Fruit fly (Drosophila melanogaster) whole organism: ENCODE results near the gene Lcp65Ag1.

Experiments used
- CG8478 ChIP-seq: fragments of >200 bp; optimal IDR thresholded peaks from 2 replicates; lab custom pipeline; 2018; ENCODE audit warnings: inconsistent platforms
- Dll ChIP-seq: fragments of >200 bp; optimal IDR thresholded peaks from 2 replicates; lab custom pipeline; 2017
- EcR ChIP-seq, 2 experiments: fragments of >200 bp; optimal IDR thresholded peaks; 2 replicates each; lab custom pipeline; 2017; ENCODE audit warnings: missing biosample characterization in 2 of 2, missing genetic modification characterization in 2 of 2, missing genetic modification reagents in 2 of 2
- pan ChIP-seq: fragments of >200 bp; optimal IDR thresholded peaks from 2 replicates; lab custom pipeline; 2017
- psq ChIP-seq: fragments of >200 bp; optimal IDR thresholded peaks from 2 replicates; lab custom pipeline; 2017
- usp ChIP-seq: fragments of >200 bp; optimal IDR thresholded peaks from 2 replicates; lab custom pipeline; 2017; ENCODE audit warnings: missing biosample characterization, missing genetic modification characterization, mixed read lengths

DNA sequence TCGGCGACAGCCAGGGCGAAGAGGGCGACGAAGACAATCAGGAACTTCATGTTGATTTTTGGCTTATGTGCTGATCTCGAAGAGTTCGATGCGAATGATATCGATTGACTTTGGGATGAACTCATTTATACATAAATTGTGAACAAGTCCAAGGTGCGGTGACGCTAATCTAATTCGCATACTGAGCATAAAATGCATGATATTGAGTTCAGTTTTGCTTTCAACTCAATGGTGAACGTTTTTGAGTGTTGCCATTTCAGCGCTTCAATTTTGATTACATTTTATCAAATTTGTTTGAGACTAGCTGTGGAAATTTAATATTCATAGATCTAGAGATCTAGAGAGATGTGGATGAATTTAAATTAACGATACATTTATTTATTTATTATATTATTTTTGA, 1.6 kb upstream of the Lcp65Ag1 start, which contains the start of gene Lcp65Af:
- TF ChIP-seq pan (lab: Kevin White, UChicago) = no peak
- TF ChIP-seq psq = no peak
- no peak for TF ChIP-seq CG8478 (lab: Kevin White, UChicago)
- no peak for TF ChIP-seq Dll
- no peak for TF ChIP-seq usp (GFP tag; lab: Kevin White, UChicago)
- TF ChIP-seq EcR (GFP tag; optimal IDR thresholded peaks at IDR 0.05; lab: Kevin White, UChicago) = no peak
